Comparison of ENCODE assay signal across 1 fruit fly cellular context in genomic region chr3R:19889603-19890187, dm6.
TF ChIP-seq lines count a peak whose summit lies in the region.

No protein-coding gene starts in this region.

TF ChIP-seq in whole organism, embryonic, 481 proteins besides CTCF, POLR2A, EP300 and RAD21 (continued from another document and continues in another):
- TF ChIP-seq TFAM (GFP tag; optimal IDR thresholded peaks at IDR 0.05; lab: Kevin White, UChicago): no peak
- TF ChIP-seq Fer1 (GFP tag; optimal IDR thresholded peaks at IDR 0.05; lab: Kevin White, UChicago): peak; percentile 88
- no peak for TF ChIP-seq Opbp (GFP tag; IDR thresholded peaks at IDR 0.05; lab: Robert Waterston, UW; ENCODE audit: partially characterized antibody)
- TF ChIP-seq NC2α (GFP tag; optimal IDR thresholded peaks at IDR 0.05; lab: Kevin White, UChicago): no peak
- TF ChIP-seq org-1 (GFP tag; optimal IDR thresholded peaks at IDR 0.05; lab: Kevin White, UChicago): peak; percentile 65
- peak; percentile 76 for TF ChIP-seq Blimp-1 (GFP tag; optimal IDR thresholded peaks at IDR 0.05; lab: Kevin White, UChicago)
- TF ChIP-seq Bteb2 (GFP tag; optimal IDR thresholded peaks at IDR 0.05; lab: Kevin White, UChicago): no peak
- TF ChIP-seq CG15514 (GFP tag; optimal IDR thresholded peaks at IDR 0.05; lab: Kevin White, UChicago): peak; percentile 71
- no peak for TF ChIP-seq gcm2 (GFP tag; optimal IDR thresholded peaks at IDR 0.05; lab: Kevin White, UChicago)
- TF ChIP-seq hth (optimal IDR thresholded peaks at IDR 0.05; lab: Kevin White, UChicago): no peak
- TF ChIP-seq Drgx (GFP tag; IDR thresholded peaks at IDR 0.05; lab: Robert Waterston, UW): no peak; the same call in 1 of the 2 replicates
- TF ChIP-seq dan (GFP tag; IDR thresholded peaks at IDR 0.05; lab: Robert Waterston, UW): no peak
- TF ChIP-seq chm (GFP tag; IDR thresholded peaks at IDR 0.05; lab: Robert Waterston, UW): 0 out of 2 replicates have a peak, but pooled peaks have one; percentile 25
- no peak for TF ChIP-seq zf30C (GFP tag; optimal IDR thresholded peaks at IDR 0.05; lab: Kevin White, UChicago)
- TF ChIP-seq Doc3 (GFP tag; IDR thresholded peaks at IDR 0.05; lab: Robert Waterston, UW; ENCODE audit: partially characterized antibody): no peak
- TF ChIP-seq btn (GFP tag; optimal IDR thresholded peaks at IDR 0.05; lab: Kevin White, UChicago): no peak
- TF ChIP-seq CG12236 (GFP tag; optimal IDR thresholded peaks at IDR 0.05; lab: Kevin White, UChicago): no peak
- no peak for TF ChIP-seq CG10462 (GFP tag; optimal IDR thresholded peaks at IDR 0.05; lab: Kevin White, UChicago)
- no peak for TF ChIP-seq dati (GFP tag; IDR thresholded peaks at IDR 0.05; lab: Robert Waterston, UW)
- no peak for TF ChIP-seq ems (GFP tag; optimal IDR thresholded peaks at IDR 0.05; lab: Kevin White, UChicago)
- no peak for TF ChIP-seq Sry-δ (GFP tag; optimal IDR thresholded peaks at IDR 0.05; lab: Kevin White, UChicago)
- TF ChIP-seq CG4820 (GFP tag; optimal IDR thresholded peaks at IDR 0.05; lab: Kevin White, UChicago): peak; percentile 48
- TF ChIP-seq CG7357 (GFP tag; IDR thresholded peaks at IDR 0.05; lab: Robert Waterston, UW): peak; percentile 63
- no peak for TF ChIP-seq ro (GFP tag; IDR thresholded peaks at IDR 0.05; lab: Robert Waterston, UW)
- TF ChIP-seq nom (GFP tag; optimal IDR thresholded peaks at IDR 0.05; lab: Kevin White, UChicago): no peak
- TF ChIP-seq CG18764 (GFP tag; optimal IDR thresholded peaks at IDR 0.05; lab: Kevin White, UChicago): peak; percentile 52
- peak; percentile 62 for TF ChIP-seq CG9437 (GFP tag; optimal IDR thresholded peaks at IDR 0.05; lab: Kevin White, UChicago)
- TF ChIP-seq salm (tag; optimal IDR thresholded peaks at IDR 0.05; lab: Kevin White, UChicago): peak; percentile 53
- no peak for TF ChIP-seq Neu2 (GFP tag; optimal IDR thresholded peaks at IDR 0.05; lab: Kevin White, UChicago; ENCODE audit: borderline replicate concordance)
- peak; percentile 41 for TF ChIP-seq CG18476 (GFP tag; optimal IDR thresholded peaks at IDR 0.05; lab: Kevin White, UChicago)
- peak; percentile 52 for TF ChIP-seq ATbp (GFP tag; optimal IDR thresholded peaks at IDR 0.05; lab: Kevin White, UChicago)
- peak; percentile 92 for TF ChIP-seq Meics (GFP tag; optimal IDR thresholded peaks at IDR 0.05; lab: Kevin White, UChicago)
- no peak for TF ChIP-seq ftz-f1 (GFP tag; optimal IDR thresholded peaks at IDR 0.05; lab: Kevin White, UChicago)
- TF ChIP-seq sug (tag; optimal IDR thresholded peaks at IDR 0.05; lab: Kevin White, UChicago): peak; percentile 60
- TF ChIP-seq slou (GFP tag; optimal IDR thresholded peaks at IDR 0.05; lab: Kevin White, UChicago): no peak
- TF ChIP-seq knrl (GFP tag; IDR thresholded peaks at IDR 0.05; lab: Robert Waterston, UW; ENCODE audit: partially characterized antibody): no peak
- TF ChIP-seq NC2β (GFP tag; optimal IDR thresholded peaks at IDR 0.05; lab: Kevin White, UChicago): no peak
- peak; percentile 4 for TF ChIP-seq CG7745 (tag; optimal IDR thresholded peaks at IDR 0.05; lab: Kevin White, UChicago)
- peak; percentile 18 for TF ChIP-seq gsb-n (tag; optimal IDR thresholded peaks at IDR 0.05; lab: Kevin White, UChicago)
- TF ChIP-seq hkb (optimal IDR thresholded peaks at IDR 0.05; lab: Kevin White, UChicago): no peak
- TF ChIP-seq hkb (GFP tag; IDR thresholded peaks at IDR 0.05; lab: Robert Waterston, UW): peak; percentile 66
- no peak for TF ChIP-seq CG2129 (GFP tag; IDR thresholded peaks at IDR 0.05; lab: Robert Waterston, UW; ENCODE audit: partially characterized antibody)
- peak; percentile 86 for TF ChIP-seq CoRest (tag; optimal IDR thresholded peaks at IDR 0.05; lab: Kevin White, UChicago)
- TF ChIP-seq fd96Cb (tag; optimal IDR thresholded peaks at IDR 0.05; lab: Kevin White, UChicago): peak; percentile 78
- TF ChIP-seq CG9876 (GFP tag; optimal IDR thresholded peaks at IDR 0.05; lab: Kevin White, UChicago): no peak
- TF ChIP-seq CG16813 (GFP tag; IDR thresholded peaks at IDR 0.05; lab: Robert Waterston, UW; ENCODE audit: partially characterized antibody): no peak
- peak; percentile 78 for TF ChIP-seq slbo (GFP tag; IDR thresholded peaks at IDR 0.05; lab: Robert Waterston, UW)
- TF ChIP-seq schlank (tag; optimal IDR thresholded peaks at IDR 0.05; lab: Kevin White, UChicago): peak; percentile 45
- TF ChIP-seq CG14441 (GFP tag; IDR thresholded peaks at IDR 0.05; lab: Robert Waterston, UW): peak; percentile 50
- TF ChIP-seq CG1603 (tag; optimal IDR thresholded peaks at IDR 0.05; lab: Kevin White, UChicago): no peak
- TF ChIP-seq sob (GFP tag; IDR thresholded peaks at IDR 0.05; lab: Robert Waterston, UW): peak; percentile 58; the same call in 1 of the 2 replicates
- peak; percentile 67 for TF ChIP-seq Sox102F (GFP tag; optimal IDR thresholded peaks at IDR 0.05; lab: Kevin White, UChicago)
- peak; percentile 82 for TF ChIP-seq D19B (GFP tag; optimal IDR thresholded peaks at IDR 0.05; lab: Kevin White, UChicago)
- TF ChIP-seq zfh2 (GFP tag; optimal IDR thresholded peaks at IDR 0.05; lab: Kevin White, UChicago): no peak
- no peak for TF ChIP-seq dm (GFP tag; optimal IDR thresholded peaks at IDR 0.05; lab: Kevin White, UChicago)
- no peak for TF ChIP-seq crc (GFP tag; optimal IDR thresholded peaks at IDR 0.05; lab: Kevin White, UChicago)
- no peak for TF ChIP-seq CG11398 (GFP tag; optimal IDR thresholded peaks at IDR 0.05; lab: Kevin White, UChicago)
- TF ChIP-seq Trl (optimal IDR thresholded peaks at IDR 0.05; lab: Kevin White, UChicago): peak; percentile 89 to 95
- no peak for TF ChIP-seq Trl (GFP tag; optimal IDR thresholded peaks at IDR 0.05; lab: Kevin White, UChicago)
- TF ChIP-seq CG3838 (GFP tag; optimal IDR thresholded peaks at IDR 0.05; lab: Kevin White, UChicago): no peak
- TF ChIP-seq Adf1 (GFP tag; IDR thresholded peaks at IDR 0.05; lab: Robert Waterston, UW): peak; percentile 95
- TF ChIP-seq onecut (GFP tag; IDR thresholded peaks at IDR 0.05; lab: Robert Waterston, UW): peak; percentile 38; the same call in 1 of the 2 replicates
- TF ChIP-seq klu (GFP tag; IDR thresholded peaks at IDR 0.05; lab: Robert Waterston, UW): no peak
- no peak for TF ChIP-seq Sry-β (GFP tag; optimal IDR thresholded peaks at IDR 0.05; lab: Kevin White, UChicago)
- peak; percentile 59 for TF ChIP-seq Xbp1 (GFP tag; optimal IDR thresholded peaks at IDR 0.05; lab: Kevin White, UChicago)
- peak; percentile 46; the same call in 1 of the 2 replicates for TF ChIP-seq CG10366 (GFP tag; IDR thresholded peaks at IDR 0.05; lab: Robert Waterston, UW)
- no peak; the same call in 1 of the 2 replicates for TF ChIP-seq bowl (GFP tag; IDR thresholded peaks at IDR 0.05; lab: Robert Waterston, UW)
- no peak for TF ChIP-seq CG10959 (GFP tag; IDR thresholded peaks at IDR 0.05; lab: Robert Waterston, UW)
- TF ChIP-seq B-H1 (GFP tag; IDR thresholded peaks at IDR 0.05; lab: Robert Waterston, UW): no peak
- TF ChIP-seq grau (tag; optimal IDR thresholded peaks at IDR 0.05; lab: Kevin White, UChicago): peak; percentile 85
- no peak for TF ChIP-seq Dref (GFP tag; IDR thresholded peaks at IDR 0.05; lab: Robert Waterston, UW)
- no peak for TF ChIP-seq Ets97D (GFP tag; optimal IDR thresholded peaks at IDR 0.05; lab: Kevin White, UChicago)
- no peak for TF ChIP-seq danr (GFP tag; IDR thresholded peaks at IDR 0.05; lab: Robert Waterston, UW)
- peak; percentile 16 for TF ChIP-seq fd64A (GFP tag; optimal IDR thresholded peaks at IDR 0.05; lab: Kevin White, UChicago)
- TF ChIP-seq bbx (GFP tag; IDR thresholded peaks at IDR 0.05; lab: Robert Waterston, UW; ENCODE audit: partially characterized antibody): no peak
- no peak for TF ChIP-seq tx (GFP tag; optimal IDR thresholded peaks at IDR 0.05; lab: Kevin White, UChicago)
- TF ChIP-seq en (GFP tag; optimal IDR thresholded peaks at IDR 0.05; lab: Kevin White, UChicago): no peak
- no peak for TF ChIP-seq CG7963 (GFP tag; IDR thresholded peaks at IDR 0.05; lab: Robert Waterston, UW; ENCODE audit: partially characterized antibody)
- peak; percentile 64 for TF ChIP-seq CG18262 (tag; optimal IDR thresholded peaks at IDR 0.05; lab: Kevin White, UChicago)
- no peak for TF ChIP-seq her (GFP tag; optimal IDR thresholded peaks at IDR 0.05; lab: Kevin White, UChicago)
- TF ChIP-seq Antp (GFP tag; optimal IDR thresholded peaks at IDR 0.05; lab: Kevin White, UChicago): no peak
- TF ChIP-seq NFAT (GFP tag; IDR thresholded peaks at IDR 0.05; lab: Robert Waterston, UW): no peak
- TF ChIP-seq MBD-R2 (GFP tag; IDR thresholded peaks at IDR 0.05; lab: Robert Waterston, UW): peak; percentile 36; the same call in 1 of the 2 replicates
- peak; percentile 49 for TF ChIP-seq Fer2 (tag; optimal IDR thresholded peaks at IDR 0.05; lab: Kevin White, UChicago)
- TF ChIP-seq Rfx (GFP tag; IDR thresholded peaks at IDR 0.05; lab: Robert Waterston, UW): peak; percentile 74
- TF ChIP-seq CG18599 (GFP tag; optimal IDR thresholded peaks at IDR 0.05; lab: Kevin White, UChicago): peak; percentile 89
- TF ChIP-seq CG7839 (tag; optimal IDR thresholded peaks at IDR 0.05; lab: Kevin White, UChicago): peak; percentile 89
- peak; percentile 41 for TF ChIP-seq Usf (GFP tag; optimal IDR thresholded peaks at IDR 0.05; lab: Kevin White, UChicago)
- peak; percentile 6 for TF ChIP-seq CG4328 (GFP tag; optimal IDR thresholded peaks at IDR 0.05; lab: Kevin White, UChicago)
- TF ChIP-seq wek (GFP tag; optimal IDR thresholded peaks at IDR 0.05; lab: Kevin White, UChicago): no peak
- TF ChIP-seq Lim3 (GFP tag; IDR thresholded peaks at IDR 0.05; lab: Robert Waterston, UW): no peak
- peak; percentile 87 for TF ChIP-seq gem (tag; optimal IDR thresholded peaks at IDR 0.05; lab: Kevin White, UChicago)
- TF ChIP-seq pum (GFP tag; optimal IDR thresholded peaks at IDR 0.05; lab: Kevin White, UChicago): peak; percentile 13
- no peak for TF ChIP-seq CG13624 (GFP tag; optimal IDR thresholded peaks at IDR 0.05; lab: Kevin White, UChicago)
- TF ChIP-seq tap (tag; optimal IDR thresholded peaks at IDR 0.05; lab: Kevin White, UChicago): peak; percentile 67
- no peak for TF ChIP-seq aop (GFP tag; IDR thresholded peaks at IDR 0.05; lab: Robert Waterston, UW)
- TF ChIP-seq trem (tag; optimal IDR thresholded peaks at IDR 0.05; lab: Kevin White, UChicago): peak; percentile 39
- no peak for TF ChIP-seq CG10321 (GFP tag; IDR thresholded peaks at IDR 0.05; lab: Robert Waterston, UW)
- TF ChIP-seq Ada2b (GFP tag; IDR thresholded peaks at IDR 0.05; lab: Robert Waterston, UW): peak; percentile 55; the same call in 1 of the 2 replicates
- peak; percentile 48 for TF ChIP-seq HmgZ (tag; optimal IDR thresholded peaks at IDR 0.05; lab: Kevin White, UChicago)
- TF ChIP-seq H2.0 (GFP tag; IDR thresholded peaks at IDR 0.05; lab: Robert Waterston, UW): no peak; the same call in 1 of the 2 replicates
- TF ChIP-seq Mad (GFP tag; optimal IDR thresholded peaks at IDR 0.05; lab: Kevin White, UChicago): no peak
- TF ChIP-seq vnd (GFP tag; IDR thresholded peaks at IDR 0.05; lab: Robert Waterston, UW; ENCODE audit: partially characterized antibody): no peak
- TF ChIP-seq nerfin-1 (tag; optimal IDR thresholded peaks at IDR 0.05; lab: Kevin White, UChicago): peak; percentile 31
- no peak for TF ChIP-seq pan (optimal IDR thresholded peaks at IDR 0.05; lab: Kevin White, UChicago)
- TF ChIP-seq pan (GFP tag; optimal IDR thresholded peaks at IDR 0.05 in 1 of 2, IDR thresholded peaks at IDR 0.05 in 1 of 2): no peak
- TF ChIP-seq CG13894 (tag; optimal IDR thresholded peaks at IDR 0.05; lab: Kevin White, UChicago): peak; percentile 17
- TF ChIP-seq gsb (GFP tag; IDR thresholded peaks at IDR 0.05; lab: Robert Waterston, UW): 0 out of 2 replicates have a peak, but pooled peaks have one; percentile 43
- TF ChIP-seq gfzf (GFP tag; optimal IDR thresholded peaks at IDR 0.05; lab: Kevin White, UChicago): no peak
- no peak for TF ChIP-seq CG8765 (GFP tag; IDR thresholded peaks at IDR 0.05; lab: Robert Waterston, UW)
- TF ChIP-seq CG5245 (GFP tag; optimal IDR thresholded peaks at IDR 0.05; lab: Kevin White, UChicago): peak; percentile 16
- TF ChIP-seq CG14014 (GFP tag; IDR thresholded peaks at IDR 0.05; lab: Robert Waterston, UW): peak; percentile 60
- TF ChIP-seq Lpt (GFP tag; optimal IDR thresholded peaks at IDR 0.05; lab: Kevin White, UChicago): no peak
- TF ChIP-seq repo (GFP tag; optimal IDR thresholded peaks at IDR 0.05; lab: Kevin White, UChicago): no peak
- peak; percentile 87 for TF ChIP-seq Hmr (GFP tag; optimal IDR thresholded peaks at IDR 0.05; lab: Kevin White, UChicago)
- TF ChIP-seq chif (GFP tag; optimal IDR thresholded peaks at IDR 0.05; lab: Kevin White, UChicago): no peak
- no peak for TF ChIP-seq ken (GFP tag; IDR thresholded peaks at IDR 0.05; lab: Robert Waterston, UW)
- peak; percentile 21; the same call in 1 of the 2 replicates for TF ChIP-seq hbn (GFP tag; IDR thresholded peaks at IDR 0.05; lab: Robert Waterston, UW; ENCODE audit: partially characterized antibody)
- peak; percentile 42 for TF ChIP-seq Chrac-16 (GFP tag; optimal IDR thresholded peaks at IDR 0.05; lab: Kevin White, UChicago)
- peak; percentile 23 for TF ChIP-seq lilli (GFP tag; optimal IDR thresholded peaks at IDR 0.05; lab: Kevin White, UChicago)
- no peak for TF ChIP-seq tll (GFP tag; optimal IDR thresholded peaks at IDR 0.05; lab: Kevin White, UChicago)
- no peak for TF ChIP-seq Optix (GFP tag; IDR thresholded peaks at IDR 0.05; lab: Robert Waterston, UW)
- TF ChIP-seq croc (GFP tag; conservative IDR thresholded peaks at IDR 0.05; lab: Robert Waterston, UW): no peak; the same call in 2 of the 3 replicates
- TF ChIP-seq Six4 (GFP tag; optimal IDR thresholded peaks at IDR 0.05; lab: Kevin White, UChicago): peak; percentile 69
- TF ChIP-seq CG11695 (GFP tag; IDR thresholded peaks at IDR 0.05; lab: Robert Waterston, UW): peak; percentile 76
- TF ChIP-seq CG8089 (GFP tag; optimal IDR thresholded peaks at IDR 0.05; lab: Kevin White, UChicago): no peak
- TF ChIP-seq br (optimal IDR thresholded peaks at IDR 0.05; lab: Kevin White, UChicago): no peak
- TF ChIP-seq hb (GFP tag; IDR thresholded peaks at IDR 0.05; lab: Robert Waterston, UW; ENCODE audit: partially characterized antibody): no peak
- no peak for TF ChIP-seq CG17568 (GFP tag; optimal IDR thresholded peaks at IDR 0.05; lab: Kevin White, UChicago)
- TF ChIP-seq zfh1 (GFP tag; IDR thresholded peaks at IDR 0.05; lab: Robert Waterston, UW): no peak
- TF ChIP-seq CG6254 (GFP tag; optimal IDR thresholded peaks at IDR 0.05; lab: Kevin White, UChicago): peak; percentile 51
- TF ChIP-seq Gug (GFP tag; IDR thresholded peaks at IDR 0.05; lab: Robert Waterston, UW): peak; percentile 46; the same call in 1 of the 4 replicates
- TF ChIP-seq Hsf (GFP tag; optimal IDR thresholded peaks at IDR 0.05; lab: Kevin White, UChicago): no peak
